Worm (Caenorhabditis elegans): Measurements from ENCODE around the gene F36D3.1.

The F36D3.1 gene

ce11 chrV:16537908-16538446 lies 38.8 kb downstream of the F36D3.1 start, which contains the start of gene Y32B12B.2 (continued):
- TF ChIP-seq lsy-2 (tag; optimal IDR thresholded peaks at IDR 0.05) (peak; percentile 96 to 98), hpl-2 (GFP tag; optimal IDR thresholded peaks at IDR 0.05) (no peak), aha-1 (tag; optimal IDR thresholded peaks at IDR 0.05) (no peak), dsc-1 (tag; optimal IDR thresholded peaks at IDR 0.05) (peak; percentile 58), fkh-8 (tag; optimal IDR thresholded peaks at IDR 0.05) (peak; percentile 38), rnt-1 (tag; optimal IDR thresholded peaks at IDR 0.05) (no peak), nhr-47 (tag; optimal IDR thresholded peaks at IDR 0.05) (peak; percentile 85), xbp-1 (tag; optimal IDR thresholded peaks at IDR 0.05) (peak; percentile 47), nhr-20 (tag; optimal IDR thresholded peaks at IDR 0.05) (peak; percentile 64), nhr-237 (tag; optimal IDR thresholded peaks at IDR 0.05) (no peak), pqm-1 (tag; optimal IDR thresholded peaks at IDR 0.05) (no peak), zag-1 (tag; optimal IDR thresholded peaks at IDR 0.05) (no peak), pax-3 (tag; optimal IDR thresholded peaks at IDR 0.05) (peak; percentile 49), mef-2 (tag; optimal IDR thresholded peaks at IDR 0.05) (no peak), skn-1 (tag; optimal IDR thresholded peaks at IDR 0.05) (peak; percentile 6), nhr-85 (tag) (peak; percentile 82), nhr-19 (GFP tag; conservative IDR thresholded peaks at IDR 0.05) (no peak; the same call in none of the 2 replicates), irx-1 (tag; optimal IDR thresholded peaks at IDR 0.05) (peak; percentile 47), snpc-4 (tag; optimal IDR thresholded peaks at IDR 0.05) (peak; percentile 63), vab-15 (tag; optimal IDR thresholded peaks at IDR 0.05) (no peak), mdl-1 (tag; optimal IDR thresholded peaks at IDR 0.05) (peak in 1 of 2 experiments; percentile 20), ceh-90 (tag; optimal IDR thresholded peaks at IDR 0.05) (peak; percentile 66), elt-2 (tag; optimal IDR thresholded peaks at IDR 0.05) (peak; percentile 38), nhr-12 (tag; optimal IDR thresholded peaks at IDR 0.05) (no peak), sup-37 (GFP tag; optimal IDR thresholded peaks at IDR 0.05) (peak; percentile 19), C34B4.2 (tag; optimal IDR thresholded peaks at IDR 0.05) (no peak), efl-1 (optimal IDR thresholded peaks at IDR 0.05) (peak; percentile 78 to 85), efl-1 (GFP tag; optimal IDR thresholded peaks at IDR 0.05 in 1 of 2) (peak; percentile 85 to 98), lin-39 (tag; optimal IDR thresholded peaks at IDR 0.05) (peak; percentile 38), grh-1 (GFP tag; IDR thresholded peaks at IDR 0.05) (0 out of 2 replicates have a peak, but pooled peaks have one; percentile 49), mab-9 (GFP tag; IDR thresholded peaks at IDR 0.05) (0 out of 2 replicates have a peak, but pooled peaks have one; percentile 61), Y116A8C.19 (tag; optimal IDR thresholded peaks at IDR 0.05; ENCODE audit: borderline replicate concordance) (no peak), egl-13 (tag; optimal IDR thresholded peaks at IDR 0.05) (peak; percentile 65), ceh-82 (tag; optimal IDR thresholded peaks at IDR 0.05) (peak; percentile 43 to 56 (median 45)), F16B12.6 (tag; optimal IDR thresholded peaks at IDR 0.05) (peak; percentile 88), sox-4 (tag; optimal IDR thresholded peaks at IDR 0.05) (no peak), pag-3 (tag; optimal IDR thresholded peaks at IDR 0.05; ENCODE audit: borderline replicate concordance, insufficient read depth) (no peak), nhr-77 (tag; optimal IDR thresholded peaks at IDR 0.05) (no peak), jun-1 (tag; optimal IDR thresholded peaks at IDR 0.05) (no peak), nhr-84 (tag; optimal IDR thresholded peaks at IDR 0.05) (no peak), hlh-17 (GFP tag; optimal IDR thresholded peaks at IDR 0.05; ENCODE audit: borderline replicate concordance) (no peak), ztf-4 (tag; optimal IDR thresholded peaks at IDR 0.05) (no peak), nhr-76 (tag; optimal IDR thresholded peaks at IDR 0.05) (no peak), fos-1 (tag; optimal IDR thresholded peaks at IDR 0.05) (no peak), nhr-71 (tag; optimal IDR thresholded peaks at IDR 0.05) (peak; percentile 77), ama-1 (optimal IDR thresholded peaks at IDR 0.05) (no peak), fkh-4 (tag; optimal IDR thresholded peaks at IDR 0.05; ENCODE audit: borderline replicate concordance) (peak; percentile 38), lin-15B (tag; optimal IDR thresholded peaks at IDR 0.05) (peak; percentile 44), tlp-1 (tag; optimal IDR thresholded peaks at IDR 0.05) (no peak), ceh-8 (GFP tag; optimal IDR thresholded peaks at IDR 0.05) (no peak), lin-13 (GFP tag; optimal IDR thresholded peaks at IDR 0.05) (peak; percentile 3), sptf-1 (tag; optimal IDR thresholded peaks at IDR 0.05) (no peak)
